Fruit fly (Drosophila melanogaster): ENCODE data around the gene Seipin.
A peak's percentile ranks its signal among the peaks of the same experiment; 100 is the strongest.

The Seipin gene

DNA sequence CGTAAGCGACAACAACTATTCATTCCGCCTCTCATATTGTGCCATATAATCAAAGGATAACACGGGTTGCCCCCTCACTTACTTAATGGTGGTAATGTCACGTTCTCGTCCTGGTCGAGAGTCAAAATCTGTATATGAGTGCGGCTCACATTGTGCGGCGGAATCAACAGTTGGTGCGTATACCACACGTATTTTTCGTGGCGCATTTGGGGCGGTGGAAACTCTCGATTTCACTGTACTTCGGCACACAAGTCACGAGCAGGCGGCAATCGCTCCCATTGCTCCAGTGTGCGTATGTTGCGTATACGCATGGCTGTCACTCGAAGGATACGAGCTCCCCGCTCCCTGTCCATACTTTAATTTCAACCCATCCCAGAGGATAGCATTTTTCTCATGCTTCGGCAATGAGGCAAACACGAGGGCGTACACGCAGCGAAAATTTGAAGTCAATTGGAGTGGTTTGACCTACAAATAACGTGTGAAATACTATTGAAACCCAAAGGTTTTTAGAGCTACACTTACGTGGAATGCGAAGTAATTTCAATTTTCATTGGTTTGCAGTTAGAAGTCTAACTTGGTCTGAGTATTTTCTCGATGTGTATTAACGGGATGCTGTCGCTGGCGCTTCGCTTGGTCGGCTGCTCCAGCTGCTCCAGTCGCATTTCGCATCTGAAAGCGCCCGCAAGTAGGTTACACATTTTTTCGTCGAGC is 37.7 kb upstream of the Seipin start (continued):
- peak; percentile 19 for TF ChIP-seq topi (GFP tag; optimal IDR thresholded peaks at IDR 0.05)
- peak; percentile 10 for TF ChIP-seq CG6276 (GFP tag; optimal IDR thresholded peaks at IDR 0.05)
- TF ChIP-seq acj6 (GFP tag; optimal IDR thresholded peaks at IDR 0.05): peak; percentile 1
- no peak for TF ChIP-seq fkh (GFP tag; optimal IDR thresholded peaks at IDR 0.05)
- TF ChIP-seq dsx (GFP tag; optimal IDR thresholded peaks at IDR 0.05; ENCODE audit: poor library complexity, severe bottlenecking): no peak
- peak; percentile 53 for TF ChIP-seq Hr4 (GFP tag; optimal IDR thresholded peaks at IDR 0.05)
- TF ChIP-seq CG8119 (GFP tag; IDR thresholded peaks at IDR 0.05): peak; percentile 34; the same call in 1 of the 3 replicates
- peak; percentile 3 for TF ChIP-seq cyc (GFP tag; optimal IDR thresholded peaks at IDR 0.05)
- no peak for TF ChIP-seq Hr38 (GFP tag; optimal IDR thresholded peaks at IDR 0.05)

DNA sequence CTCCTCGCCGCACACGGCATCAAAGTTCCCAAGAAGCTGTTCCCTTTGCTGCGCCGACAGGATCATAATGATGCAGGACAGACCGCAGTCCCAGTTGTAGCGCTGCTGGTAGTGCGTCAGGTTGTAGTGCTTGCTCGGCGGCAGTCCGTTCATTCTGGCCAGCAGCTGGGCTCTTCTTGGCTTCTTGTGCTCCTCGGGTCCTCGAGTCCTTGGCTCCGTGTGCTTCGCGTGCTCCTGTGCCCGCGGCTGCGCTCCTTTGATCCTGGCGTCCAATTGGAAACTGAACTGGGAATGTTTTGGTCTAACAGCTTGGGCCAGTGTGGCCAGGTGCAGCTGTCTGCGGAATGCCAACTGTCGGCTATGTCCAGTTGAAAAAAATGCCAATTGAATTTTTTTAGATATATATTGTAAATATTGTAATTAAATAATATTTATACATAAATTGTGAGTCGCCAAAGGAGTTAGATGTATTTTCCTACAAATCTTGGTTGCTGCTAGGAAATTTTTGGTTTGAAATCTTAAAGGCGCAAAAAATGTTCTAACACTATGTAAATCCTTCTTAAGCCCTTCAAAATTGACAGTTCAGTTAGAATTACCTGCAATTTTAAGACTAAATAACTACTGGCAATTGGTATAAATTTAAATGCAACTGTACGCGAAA is 34.4 kb upstream of the Seipin start, which contains the start of gene CG13760:
Gene CG13760, minus strand, starts transcription at position 645 of the 661 bp plus-strand sequence.
- TF ChIP-seq acj6 (GFP tag; optimal IDR thresholded peaks at IDR 0.05) (no peak), Eip78C (GFP tag) (peak; percentile 57), CG3919 (GFP tag; optimal IDR thresholded peaks at IDR 0.05) (peak; percentile 14), Hr38 (GFP tag; optimal IDR thresholded peaks at IDR 0.05) (no peak), cyc (GFP tag; optimal IDR thresholded peaks at IDR 0.05) (peak; percentile 6), fd59A (GFP tag; optimal IDR thresholded peaks at IDR 0.05) (no peak), CG11294 (GFP tag; IDR thresholded peaks at IDR 0.05) (no peak), topi (GFP tag; optimal IDR thresholded peaks at IDR 0.05) (no peak), Hr4 (GFP tag; optimal IDR thresholded peaks at IDR 0.05) (peak; percentile 20)

DNA sequence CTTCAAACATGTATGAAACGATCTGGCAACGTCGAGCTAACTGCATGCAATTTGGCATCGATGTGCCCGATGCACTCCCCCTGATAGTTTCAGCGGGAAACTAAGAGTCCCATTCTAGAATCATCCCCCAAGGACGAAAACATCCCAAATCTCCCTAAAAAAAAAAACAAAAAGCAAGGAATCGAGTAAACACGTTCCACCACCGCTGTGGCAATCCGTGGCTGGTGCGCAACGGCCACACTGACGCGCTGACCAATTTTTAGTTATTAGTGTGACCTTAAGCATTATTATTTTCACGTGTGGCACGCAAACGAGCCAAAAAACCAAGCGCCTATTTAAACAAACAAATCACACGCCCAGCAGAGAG is 33.9 kb upstream of the Seipin start, which contains the start of gene wds:
Gene wds, plus strand, starts transcription at position 265 of the 367 bp plus-strand sequence.
- TF ChIP-seq CG3032 (tag; optimal IDR thresholded peaks at IDR 0.05) (no peak), Eip78C (GFP tag) (peak; percentile 14), svp (GFP tag) (peak; percentile 22), lz (GFP tag; optimal IDR thresholded peaks at IDR 0.05) (no peak), Hr38 (GFP tag; optimal IDR thresholded peaks at IDR 0.05) (no peak)

DNA sequence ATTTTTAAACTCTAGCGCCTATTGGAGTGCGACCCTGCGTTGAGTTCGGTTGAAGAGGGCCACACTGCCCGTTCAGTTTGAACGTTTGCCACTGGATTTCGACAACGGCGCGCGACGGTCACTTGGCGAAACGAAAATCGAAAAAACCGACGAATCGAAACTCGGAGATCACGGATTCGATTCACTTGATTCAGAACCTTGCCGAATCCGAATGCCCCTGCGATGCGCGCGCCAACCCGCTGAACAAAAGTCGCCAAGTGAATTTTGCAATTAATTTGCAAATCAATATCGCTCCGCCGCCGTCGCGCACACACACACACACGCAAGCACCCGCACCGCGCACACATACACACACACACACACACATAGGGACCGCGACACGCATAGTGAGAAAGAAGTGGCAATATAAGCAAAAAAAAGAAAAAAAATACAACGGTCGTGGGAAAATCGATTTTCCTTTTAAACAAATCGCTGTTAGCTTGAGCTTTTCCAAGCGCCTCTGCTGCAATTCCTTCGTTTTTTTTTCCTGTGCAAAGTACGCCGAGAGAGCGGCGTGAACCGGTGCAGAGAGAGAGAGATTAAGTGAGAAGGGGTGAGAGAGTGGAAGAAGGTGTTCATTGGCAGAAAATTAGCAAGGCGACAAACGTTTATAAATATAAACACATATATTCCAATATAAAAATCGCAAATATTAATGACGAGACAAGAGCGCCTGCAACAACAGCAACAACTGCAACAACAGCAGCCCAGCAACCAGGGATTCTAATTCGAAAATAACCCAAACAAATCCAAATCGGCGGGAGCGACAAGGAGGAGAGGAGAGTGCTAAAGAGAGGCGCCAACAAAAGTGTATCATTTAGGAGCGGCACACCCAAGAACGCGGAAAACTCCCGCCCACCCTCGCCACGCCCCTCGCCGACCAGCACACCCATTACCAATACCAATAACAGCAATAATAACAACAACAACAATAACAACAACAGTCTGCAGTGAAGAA is 30.9 kb upstream of the Seipin start, which contains the start of gene egh:
Gene egh, plus strand, starts transcription at position 89 of the 997 bp plus-strand sequence.
- TF ChIP-seq CG8119 (GFP tag; IDR thresholded peaks at IDR 0.05) (peak; percentile 85), CG31627 (GFP tag; optimal IDR thresholded peaks at IDR 0.05) (peak; percentile 69), acj6 (GFP tag; optimal IDR thresholded peaks at IDR 0.05) (peak; percentile 67), Sox15 (GFP tag; optimal IDR thresholded peaks at IDR 0.05) (peak; percentile 23), CG6163 (GFP tag; IDR thresholded peaks at IDR 0.05) (peak; percentile 87), CG6808 (GFP tag; optimal IDR thresholded peaks at IDR 0.05) (peak; percentile 60), fd85E (GFP tag; optimal IDR thresholded peaks at IDR 0.05) (peak; percentile 9), CG9139 (GFP tag; optimal IDR thresholded peaks at IDR 0.05) (peak; percentile 55), CG32006 (GFP tag; optimal IDR thresholded peaks at IDR 0.05) (peak; percentile 81), CG11762 (GFP tag; optimal IDR thresholded peaks at IDR 0.05; ENCODE audit: insufficient read depth) (peak; percentile 56), CG1621 (tag; optimal IDR thresholded peaks at IDR 0.05) (no peak), cyc (GFP tag; optimal IDR thresholded peaks at IDR 0.05) (peak; percentile 78), OdsH (GFP tag; optimal IDR thresholded peaks at IDR 0.05) (peak; percentile 70), Eip78C (GFP tag) (peak; percentile 91), Blimp-1 (GFP tag; optimal IDR thresholded peaks at IDR 0.05) (no peak), Sox102F (GFP tag; optimal IDR thresholded peaks at IDR 0.05) (peak; percentile 76), CG11294 (GFP tag; IDR thresholded peaks at IDR 0.05) (peak; percentile 51; the same call in 1 of the 2 replicates), CG11902 (GFP tag; optimal IDR thresholded peaks at IDR 0.05) (peak; percentile 60), CG8632 (GFP tag; optimal IDR thresholded peaks at IDR 0.05) (peak; percentile 67), net (GFP tag; optimal IDR thresholded peaks at IDR 0.05) (peak; percentile 85), CG4318 (GFP tag; optimal IDR thresholded peaks at IDR 0.05) (peak; percentile 50), CG34406 (GFP tag; optimal IDR thresholded peaks at IDR 0.05) (peak; percentile 65), eg (GFP tag; IDR thresholded peaks at IDR 0.05) (peak; percentile 92), Ets96B (tag; optimal IDR thresholded peaks at IDR 0.05) (no peak), dsx (GFP tag; optimal IDR thresholded peaks at IDR 0.05; ENCODE audit: poor library complexity, severe bottlenecking) (no peak), lz (GFP tag; optimal IDR thresholded peaks at IDR 0.05) (peak; percentile 58), esn (GFP tag; optimal IDR thresholded peaks at IDR 0.05) (peak; percentile 71), pdm3 (GFP tag; optimal IDR thresholded peaks at IDR 0.05) (peak; percentile 85), CG6854 (GFP tag; optimal IDR thresholded peaks at IDR 0.05) (peak; percentile 37), CG6792 (GFP tag; optimal IDR thresholded peaks at IDR 0.05) (peak; percentile 76)

Data from whole organism, prepupa.